Worm (Caenorhabditis elegans): Measurements from ENCODE around the gene EGAP5.1.
A peak's percentile ranks its signal among the peaks of the same experiment; 100 is the strongest.

EGAP5.1 gene

DNA sequence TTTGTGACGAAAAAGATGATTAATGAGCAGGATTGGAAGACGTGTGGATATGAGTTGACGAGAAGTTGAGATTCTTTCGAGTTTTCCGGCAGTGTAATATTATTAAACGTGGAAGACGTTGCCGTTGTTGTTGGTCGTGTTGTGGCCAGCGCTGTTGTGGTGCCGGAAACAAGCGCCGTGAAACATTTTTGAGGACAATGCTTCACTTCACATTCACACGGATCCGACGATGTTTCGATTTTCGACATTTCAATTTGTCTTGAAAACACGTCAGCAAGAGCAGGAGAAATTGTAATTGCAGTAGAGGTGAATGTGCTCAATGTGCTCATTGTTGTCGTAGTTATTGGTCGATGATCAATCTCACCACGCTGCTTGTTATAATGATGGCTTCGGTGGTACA is 5.9 kb downstream of the EGAP5.1 start:
- no peak for TF ChIP-seq zip-8 (tag; optimal IDR thresholded peaks at IDR 0.05)
- TF ChIP-seq lin-13 (tag; optimal IDR thresholded peaks at IDR 0.05), result no peak
- no peak for TF ChIP-seq hlh-1 (tag; optimal IDR thresholded peaks at IDR 0.05)

DNA sequence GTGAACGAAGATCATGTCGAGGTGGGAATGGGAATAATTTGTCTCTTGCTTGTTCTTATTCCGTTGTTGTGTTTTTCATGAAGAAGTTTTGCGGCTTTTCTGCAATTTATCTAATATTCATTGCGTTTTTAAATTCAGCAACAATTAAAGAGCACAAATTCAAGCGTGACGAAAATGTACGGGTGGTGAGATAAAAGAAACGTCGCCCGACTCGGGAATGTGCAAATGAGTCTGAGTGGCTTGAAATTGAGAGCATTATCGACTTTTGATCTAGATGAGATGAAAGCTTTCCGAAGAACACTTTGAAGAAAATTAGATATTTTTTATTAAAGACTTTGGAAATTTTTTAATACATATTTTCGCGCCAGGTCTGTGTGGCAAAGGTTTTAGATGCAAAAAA is 8.2 kb downstream of the EGAP5.1 start, which contains the start of gene T03G11.10:
T03G11.10 (minus strand) TSS at position 101 of the 400 bp plus-strand sequence.
- TF ChIP-seq mep-1 (tag; optimal IDR thresholded peaks at IDR 0.05) (no peak), elt-3 (tag; optimal IDR thresholded peaks at IDR 0.05) (no peak), ham-2 (GFP tag; optimal IDR thresholded peaks at IDR 0.05) (no peak), nhr-2 (tag; optimal IDR thresholded peaks at IDR 0.05) (no peak), elt-1 (tag; optimal IDR thresholded peaks at IDR 0.05; ENCODE audit: borderline replicate concordance, insufficient read depth) (no peak), tbx-8 (GFP tag; optimal IDR thresholded peaks at IDR 0.05) (no peak), ceh-39 (tag; optimal IDR thresholded peaks at IDR 0.05) (no peak), nhr-12 (tag; optimal IDR thresholded peaks at IDR 0.05) (no peak), nhr-28 (tag; optimal IDR thresholded peaks at IDR 0.05) (no peak), hlh-1 (tag; optimal IDR thresholded peaks at IDR 0.05) (no peak), ceh-83 (GFP tag; optimal IDR thresholded peaks at IDR 0.05) (no peak), blmp-1 (tag; optimal IDR thresholded peaks at IDR 0.05) (no peak), sem-2 (GFP tag; optimal IDR thresholded peaks at IDR 0.05) (no peak), cnd-1 (tag; optimal IDR thresholded peaks at IDR 0.05) (no peak), nhr-76 (tag; optimal IDR thresholded peaks at IDR 0.05) (no peak), M03D4.4 (tag; optimal IDR thresholded peaks at IDR 0.05) (no peak), mab-5 (tag; optimal IDR thresholded peaks at IDR 0.05) (no peak), unc-39 (tag; optimal IDR thresholded peaks at IDR 0.05) (no peak)

DNA sequence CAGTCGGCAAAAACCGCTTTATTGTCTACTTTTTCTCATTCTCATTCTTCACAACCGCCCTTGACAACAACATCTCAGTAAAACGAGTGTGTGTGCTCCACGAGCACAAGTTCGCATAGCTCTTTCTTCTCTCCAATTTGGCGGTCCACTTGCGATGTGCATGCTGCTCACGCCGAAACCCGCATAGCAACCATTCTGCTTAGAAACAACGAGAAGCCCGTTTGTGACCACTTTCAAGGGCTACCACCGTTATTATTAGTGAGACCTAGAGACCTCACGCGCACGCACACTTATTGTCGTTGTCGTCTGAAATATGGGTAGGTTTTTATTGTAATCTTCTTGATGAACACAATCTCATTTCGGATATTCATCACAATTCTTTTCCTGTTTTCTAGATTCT is 11.4 kb downstream of the EGAP5.1 start, which contains the start of gene zchc-1A:
zchc-1A (plus strand) TSS at position 114 of the 400 bp plus-strand sequence.
- TF ChIP-seq ham-2 (GFP tag; optimal IDR thresholded peaks at IDR 0.05) (no peak), ceh-43 (GFP tag; optimal IDR thresholded peaks at IDR 0.05) (no peak), unc-120 (tag; optimal IDR thresholded peaks at IDR 0.05; ENCODE audit: poor library complexity, severe bottlenecking) (no peak), sem-2 (GFP tag; optimal IDR thresholded peaks at IDR 0.05) (no peak), ces-1 (GFP tag; optimal IDR thresholded peaks at IDR 0.05) (no peak), flh-1 (GFP tag; optimal IDR thresholded peaks at IDR 0.05) (no peak), mls-2 (tag; optimal IDR thresholded peaks at IDR 0.05) (no peak), pha-4 (tag; optimal IDR thresholded peaks at IDR 0.05) (no peak), lin-13 (tag; optimal IDR thresholded peaks at IDR 0.05) (no peak), snpc-4 (tag; optimal IDR thresholded peaks at IDR 0.05) (no peak), cnd-1 (tag; optimal IDR thresholded peaks at IDR 0.05) (no peak), elt-1 (tag; optimal IDR thresholded peaks at IDR 0.05; ENCODE audit: borderline replicate concordance, insufficient read depth) (no peak), sptf-1 (tag; optimal IDR thresholded peaks at IDR 0.05) (no peak), ztf-11 (tag; optimal IDR thresholded peaks at IDR 0.05) (no peak)

DNA sequence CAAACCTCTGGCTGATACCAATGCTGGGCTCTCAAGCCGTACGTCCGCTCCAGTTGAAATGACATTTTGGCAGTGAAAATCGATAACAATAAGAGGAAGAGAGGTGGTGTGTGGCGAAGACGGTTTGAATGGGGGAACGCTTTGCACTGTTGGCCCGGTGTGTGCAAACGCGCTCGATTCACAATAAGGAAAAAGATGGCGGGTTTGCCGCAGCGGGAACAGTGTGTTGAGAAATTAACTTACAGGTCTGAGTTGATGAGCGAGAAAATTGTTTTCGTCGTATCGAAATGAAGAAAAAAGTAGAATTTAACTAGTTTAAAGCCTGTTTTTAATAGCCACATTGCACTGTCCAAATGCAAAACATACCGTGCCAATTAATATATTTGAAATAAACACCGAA is 16.2 kb downstream of the EGAP5.1 start, which contains the start of gene metl-9:
metl-9 (minus strand) TSS at position 101 of the 400 bp plus-strand sequence.
- TF ChIP-seq drap-1 (GFP tag; optimal IDR thresholded peaks at IDR 0.05) (no peak), mep-1 (tag; optimal IDR thresholded peaks at IDR 0.05) (peak; percentile 19), nhr-12 (tag; optimal IDR thresholded peaks at IDR 0.05) (no peak), ztf-11 (tag; optimal IDR thresholded peaks at IDR 0.05) (no peak)

ce11 chrX:5179874-5180273 is 17.0 kb downstream of the EGAP5.1 start, which contains the start of gene sru-48:
Gene sru-48, plus strand, starts transcription at chrX:5180174.
- TF ChIP-seq unc-39 (tag; optimal IDR thresholded peaks at IDR 0.05) (no peak), ceh-39 (tag; optimal IDR thresholded peaks at IDR 0.05) (no peak), mls-2 (tag; optimal IDR thresholded peaks at IDR 0.05) (no peak), cnd-1 (tag; optimal IDR thresholded peaks at IDR 0.05) (no peak), sptf-1 (tag; optimal IDR thresholded peaks at IDR 0.05) (no peak), tbx-8 (GFP tag; optimal IDR thresholded peaks at IDR 0.05) (no peak)

DNA sequence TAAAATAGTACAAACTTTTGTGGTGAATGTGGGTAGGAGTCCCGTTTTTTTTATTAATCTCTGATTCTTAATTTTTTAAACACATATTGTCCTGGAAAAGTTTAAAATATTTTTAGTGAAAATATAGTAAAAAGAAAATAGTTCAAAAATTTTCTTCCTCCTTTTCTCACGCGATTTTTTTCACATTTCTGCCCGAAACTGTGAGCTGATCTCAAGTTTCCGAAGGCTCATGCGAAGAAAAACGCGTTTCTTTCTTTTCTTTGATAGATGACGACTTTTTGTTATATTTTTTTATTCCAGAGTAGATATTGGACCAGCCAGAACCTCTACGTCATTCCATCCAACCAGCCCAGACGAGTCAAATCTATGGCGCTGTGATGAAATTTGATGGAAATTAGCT is 21.1 kb downstream of the EGAP5.1 start, which contains the start of gene T03G11.9:
T03G11.9 (plus strand) TSS at position 301 of the 400 bp plus-strand sequence.
- TF ChIP-seq M03D4.4 (tag; optimal IDR thresholded peaks at IDR 0.05), result no peak
- no peak for TF ChIP-seq pha-4 (tag; optimal IDR thresholded peaks at IDR 0.05)
- TF ChIP-seq elt-1 (tag; optimal IDR thresholded peaks at IDR 0.05; ENCODE audit: borderline replicate concordance, insufficient read depth), result no peak
- TF ChIP-seq zip-8 (tag; optimal IDR thresholded peaks at IDR 0.05), result no peak
- no peak for TF ChIP-seq sptf-1 (tag; optimal IDR thresholded peaks at IDR 0.05)
- TF ChIP-seq cnd-1 (tag; optimal IDR thresholded peaks at IDR 0.05), result no peak
- TF ChIP-seq ceh-43 (GFP tag; optimal IDR thresholded peaks at IDR 0.05), result no peak
- TF ChIP-seq mab-5 (tag; optimal IDR thresholded peaks at IDR 0.05), result no peak
- TF ChIP-seq blmp-1 (tag; optimal IDR thresholded peaks at IDR 0.05), result no peak

Measured in whole organism, mixed stage, embryonic.